Fruit fly (Drosophila melanogaster): ENCODE data around the gene CG33290.

CG33290 gene

DNA sequence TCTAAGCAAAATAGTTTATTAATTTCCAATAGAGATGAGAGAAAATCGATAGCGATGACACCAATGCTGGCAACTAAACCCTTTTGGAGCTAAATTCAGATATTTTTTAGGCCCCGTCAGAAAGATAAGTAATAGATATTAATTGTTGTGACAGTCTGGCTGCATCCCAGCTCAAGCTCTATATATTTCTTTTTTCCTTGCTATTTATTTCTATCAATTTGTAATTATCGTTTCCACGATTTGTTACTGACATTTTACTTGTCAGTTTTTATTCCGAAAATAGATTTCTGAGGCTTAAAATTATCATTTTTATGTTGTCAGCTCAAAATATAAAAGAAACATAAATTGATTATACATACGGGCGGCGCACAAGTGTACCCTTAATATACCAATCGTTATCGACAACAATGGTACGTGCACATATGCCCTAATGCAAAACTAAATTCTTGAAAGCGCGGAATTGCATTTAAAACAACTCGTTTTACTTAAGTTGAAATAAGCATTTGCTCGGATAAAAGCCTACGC, 26.8 kb downstream of the CG33290 start, which contains the start of the genes CRIF and SMC5 (continued):
- TF ChIP-seq CG10565 (GFP tag; optimal IDR thresholded peaks at IDR 0.05) (no peak), toy (GFP tag; IDR thresholded peaks at IDR 0.05) (no peak), Myb (GFP tag; optimal IDR thresholded peaks at IDR 0.05) (peak; percentile 43), CG4404 (GFP tag; IDR thresholded peaks at IDR 0.05) (peak; percentile 60), CG14667 (GFP tag; IDR thresholded peaks at IDR 0.05) (no peak), CG12942 (GFP tag; optimal IDR thresholded peaks at IDR 0.05) (peak; percentile 62), gcm (GFP tag; optimal IDR thresholded peaks at IDR 0.05) (peak; percentile 84), otp (GFP tag; IDR thresholded peaks at IDR 0.05) (no peak), z (GFP tag; IDR thresholded peaks at IDR 0.05) (no peak), CG11560 (tag; IDR thresholded peaks at IDR 0.05) (peak; percentile 27; the same call in 1 of the 3 replicates), CG2129 (GFP tag; IDR thresholded peaks at IDR 0.05; ENCODE audit: partially characterized antibody) (no peak), ap (GFP tag; IDR thresholded peaks at IDR 0.05) (no peak; the same call in 1 of the 2 replicates), CG16863 (GFP tag; optimal IDR thresholded peaks at IDR 0.05) (peak; percentile 32), psq (GFP tag; optimal IDR thresholded peaks at IDR 0.05) (no peak), sim (GFP tag; IDR thresholded peaks at IDR 0.05) (no peak), D19B (GFP tag; optimal IDR thresholded peaks at IDR 0.05) (peak; percentile 31), insv (GFP tag; optimal IDR thresholded peaks at IDR 0.05) (peak in 1 of 2 experiments; percentile 16), CG7745 (tag; optimal IDR thresholded peaks at IDR 0.05) (no peak), pzg (GFP tag; optimal IDR thresholded peaks at IDR 0.05) (peak; percentile 39), CG6683 (GFP tag; optimal IDR thresholded peaks at IDR 0.05) (no peak), CG16813 (GFP tag; IDR thresholded peaks at IDR 0.05; ENCODE audit: partially characterized antibody) (0 out of 3 replicates have a peak, but pooled peaks have one; percentile 30), Drgx (GFP tag; IDR thresholded peaks at IDR 0.05) (no peak), CG3726 (GFP tag; IDR thresholded peaks at IDR 0.05) (no peak), CG8359 (GFP tag; optimal IDR thresholded peaks at IDR 0.05; ENCODE audit: borderline replicate concordance) (no peak), CG13424 (tag; optimal IDR thresholded peaks at IDR 0.05) (peak; percentile 74), CG17359 (tag; optimal IDR thresholded peaks at IDR 0.05) (peak; percentile 55), sug (tag; optimal IDR thresholded peaks at IDR 0.05) (peak; percentile 76), CG10431 (GFP tag; optimal IDR thresholded peaks at IDR 0.05) (no peak), croc (GFP tag; conservative IDR thresholded peaks at IDR 0.05) (0 out of 3 replicates have a peak, but pooled peaks have one; percentile 31), so (GFP tag; IDR thresholded peaks at IDR 0.05) (no peak), CoRest (tag; optimal IDR thresholded peaks at IDR 0.05) (peak; percentile 84), Ets65A (GFP tag) (no peak), ssp (GFP tag; IDR thresholded peaks at IDR 0.05) (peak; percentile 89), trh (GFP tag; optimal IDR thresholded peaks at IDR 0.05) (no peak), odd (GFP tag; optimal IDR thresholded peaks at IDR 0.05) (no peak), CG30020 (tag; optimal IDR thresholded peaks at IDR 0.05) (peak; percentile 95), Bteb2 (GFP tag; optimal IDR thresholded peaks at IDR 0.05) (peak; percentile 73), PHDP (tag; optimal IDR thresholded peaks at IDR 0.05) (no peak), CG6689 (GFP tag; IDR thresholded peaks at IDR 0.05) (no peak; the same call in 1 of the 2 replicates), D (optimal IDR thresholded peaks at IDR 0.05) (no peak), D (GFP tag; optimal IDR thresholded peaks at IDR 0.05) (peak; percentile 26), MESR4 (GFP tag; optimal IDR thresholded peaks at IDR 0.05) (no peak), lola (GFP tag; optimal IDR thresholded peaks at IDR 0.05) (peak in 1 of 3 experiments; percentile 72), CG1832 (GFP tag; optimal IDR thresholded peaks at IDR 0.05) (no peak), Lpt (GFP tag; optimal IDR thresholded peaks at IDR 0.05) (no peak), CG8388 (GFP tag; optimal IDR thresholded peaks at IDR 0.05) (peak; percentile 46), pita (GFP tag; optimal IDR thresholded peaks at IDR 0.05) (no peak), CG7839 (tag; optimal IDR thresholded peaks at IDR 0.05) (no peak), Aef1 (GFP tag; IDR thresholded peaks at IDR 0.05) (peak; percentile 45; the same call in 1 of the 3 replicates), CG13894 (tag; optimal IDR thresholded peaks at IDR 0.05) (no peak), wor (GFP tag; IDR thresholded peaks at IDR 0.05) (no peak)

Data from whole organism, embryonic.